Worm (Caenorhabditis elegans): Measurements from ENCODE around the gene T03F7.5.

DNA sequence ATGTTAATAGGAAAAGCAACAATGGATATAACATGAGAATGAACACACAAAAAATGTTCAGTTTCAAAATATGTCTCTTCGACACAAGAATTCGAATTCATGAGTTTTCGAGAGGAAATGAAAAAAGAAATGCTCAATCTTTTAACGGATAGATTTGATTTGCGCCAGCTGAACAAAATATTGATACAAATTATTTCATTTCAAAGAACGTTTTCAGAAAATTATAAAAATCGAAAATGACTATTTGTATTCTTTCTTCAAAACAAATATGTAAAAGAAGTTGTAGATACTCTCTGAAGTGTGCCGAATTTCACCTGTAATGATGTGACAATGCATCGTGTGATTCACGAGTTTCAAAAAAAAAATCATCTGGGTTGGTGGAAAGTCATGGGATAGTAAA is 2.0 kb upstream of the T03F7.5 start, which contains the start of gene srh-47:
- no peak for TF ChIP-seq nhr-11 (tag; optimal IDR thresholded peaks at IDR 0.05)
- no peak for TF ChIP-seq nhr-12 (tag; optimal IDR thresholded peaks at IDR 0.05)
